Fruit fly (Drosophila melanogaster) whole organism, wandering third instar larva: ENCODE data around the gene CG13239.

Source experiments
- Abd-B ChIP-seq: fragments of >200 bp; optimal IDR thresholded peaks from 2 replicates; lab custom pipeline; 2017; ENCODE audit warnings: missing biosample characterization, missing genetic modification characterization
- CG32264 ChIP-seq: fragments of 200-800 bp; sonication (Bioruptor generic); optimal IDR thresholded peaks from 2 replicates; lab custom pipeline; 2016; ENCODE audit warnings: missing biosample characterization, missing genetic modification characterization
- CG9705 ChIP-seq: fragments of 200-800 bp; sonication (Bioruptor generic); optimal IDR thresholded peaks from 2 replicates; lab custom pipeline; 2018; ENCODE audit warnings: missing biosample characterization, mild to moderate bottlenecking, missing genetic modification characterization
- CrebA ChIP-seq: fragments of 200-800 bp; sonication (Bioruptor generic); optimal IDR thresholded peaks from 2 replicates; lab custom pipeline; 2016; ENCODE audit warnings: missing biosample characterization, mild to moderate bottlenecking, missing genetic modification characterization, borderline replicate concordance
- Dfd ChIP-seq: fragments of >200 bp; optimal IDR thresholded peaks from 2 replicates; lab custom pipeline; 2017; ENCODE audit warnings: missing biosample characterization, missing genetic modification characterization
- Dif ChIP-seq: fragments of 200-275, 200-300 bp; sonication (Bioruptor generic); optimal IDR thresholded peaks from 2 replicates; lab custom pipeline; 2018; ENCODE audit warnings: missing biosample characterization, missing genetic modification characterization; ENCODE audit not compliant: partially characterized antibody
- GATAd ChIP-seq: sonication (Bioruptor generic); optimal IDR thresholded peaks from 2 replicates; lab custom pipeline; 2016; ENCODE audit warnings: missing biosample characterization, missing genetic modification characterization
- HLH106 ChIP-seq: fragments of 200-800 bp; optimal IDR thresholded peaks from 3 replicates; lab custom pipeline; 2019; ENCODE audit warnings: missing biosample characterization, mild to moderate bottlenecking, missing genetic modification characterization, moderate library complexity
- Hnf4 ChIP-seq: fragments of 200-800 bp; sonication (Bioruptor generic); optimal IDR thresholded peaks from 2 replicates; lab custom pipeline; 2016; ENCODE audit warnings: missing biosample characterization, mild to moderate bottlenecking, missing genetic modification characterization
- Hr78 ChIP-seq: fragments of >200 bp; optimal IDR thresholded peaks from 2 replicates; lab custom pipeline; 2017; ENCODE audit warnings: missing biosample characterization, missing genetic modification characterization
- Hr83 ChIP-seq: fragments of 200-300 bp; sonication (Bioruptor generic); optimal IDR thresholded peaks from 2 replicates; lab custom pipeline; 2016; ENCODE audit warnings: missing biosample characterization, mild to moderate bottlenecking, missing genetic modification characterization, moderate library complexity; ENCODE audit not compliant: poor library complexity, severe bottlenecking
- Jra ChIP-seq: sonication (Bioruptor generic); optimal IDR thresholded peaks from 2 replicates; lab custom pipeline; 2016; ENCODE audit warnings: missing biosample characterization, missing genetic modification characterization
- Mio ChIP-seq: sonication (Bioruptor generic); optimal IDR thresholded peaks from 2 replicates; lab custom pipeline; 2016; ENCODE audit warnings: missing biosample characterization, missing genetic modification characterization
- Myc ChIP-seq: fragments of >200 bp; optimal IDR thresholded peaks from 2 replicates; lab custom pipeline; 2017
- N ChIP-seq: fragments of >200 bp; optimal IDR thresholded peaks from 2 replicates; lab custom pipeline; 2018; ENCODE audit warnings: missing biosample characterization, missing external identifiers, missing genetic modification characterization
- OdsH ChIP-seq: fragments of 200-800 bp; sonication (Bioruptor generic); optimal IDR thresholded peaks from 2 replicates; lab custom pipeline; 2016; ENCODE audit warnings: missing biosample characterization, mild to moderate bottlenecking, missing genetic modification characterization
- Rel ChIP-seq, 2 experiments: fragments of 200-800 bp; sonication (Bioruptor generic) in 1 of 2; optimal IDR thresholded peaks; 2 replicates in 1 of 2; 3 replicates in 1 of 2; lab custom pipeline; 2016 to 2019; ENCODE audit warnings: mild to moderate bottlenecking in 2 of 2, missing biosample characterization in 2 of 2, missing genetic modification characterization in 2 of 2, moderate library complexity in 1 of 2
- Sp1 ChIP-seq: fragments of 200-800 bp; sonication (Bioruptor generic); optimal IDR thresholded peaks from 3 replicates; lab custom pipeline; 2019; ENCODE audit warnings: missing biosample characterization, mild to moderate bottlenecking, missing genetic modification characterization, moderate library complexity
- br ChIP-seq: fragments of 200-800 bp; sonication (Bioruptor generic); optimal IDR thresholded peaks from 2 replicates; lab custom pipeline; 2016; ENCODE audit warnings: missing biosample characterization, missing genetic modification characterization
- brk ChIP-seq: fragments of 200-800 bp; sonication (Bioruptor generic); optimal IDR thresholded peaks from 2 replicates; lab custom pipeline; 2016; ENCODE audit warnings: missing biosample characterization, mild to moderate bottlenecking, missing genetic modification characterization
- dl ChIP-seq, 2 experiments: fragments of 175-275, 200-275 bp in 1 of 2; fragments of 200-275 bp in 1 of 2; sonication (Bioruptor generic); optimal IDR thresholded peaks; lab custom pipeline; 2018; ENCODE audit warnings: mild to moderate bottlenecking in 2 of 2, missing biosample characterization in 2 of 2, missing genetic modification characterization in 2 of 2, moderate library complexity in 2 of 2; ENCODE audit not compliant: partially characterized antibody in 2 of 2, insufficient read depth in 1 of 2
- dmrt93B ChIP-seq: fragments of 200-800 bp; sonication (Bioruptor generic); optimal IDR thresholded peaks from 2 replicates; lab custom pipeline; 2018; ENCODE audit warnings: missing biosample characterization, mild to moderate bottlenecking, missing genetic modification characterization
- dsf ChIP-seq: sonication (Bioruptor generic); optimal IDR thresholded peaks from 2 replicates; lab custom pipeline; 2016; ENCODE audit warnings: missing biosample characterization, missing genetic modification characterization, borderline replicate concordance
- ey ChIP-seq: fragments of 200-800 bp; sonication (Bioruptor generic); optimal IDR thresholded peaks from 2 replicates; lab custom pipeline; 2016; ENCODE audit warnings: missing biosample characterization, missing genetic modification characterization
- foxo ChIP-seq, 2 experiments: fragments of 200-800 bp; sonication (Bioruptor generic); optimal IDR thresholded peaks; 2 replicates in 1 of 2; 3 replicates in 1 of 2; lab custom pipeline; 2016 to 2017; ENCODE audit warnings: missing biosample characterization in 2 of 2, missing genetic modification characterization in 2 of 2
- fru ChIP-seq: fragments of 200-800 bp; sonication (Bioruptor generic); optimal IDR thresholded peaks from 3 replicates; lab custom pipeline; 2016; ENCODE audit warnings: missing biosample characterization, mild to moderate bottlenecking, missing genetic modification characterization
- h ChIP-seq: fragments of 200-800 bp; sonication (Bioruptor generic); optimal IDR thresholded peaks from 3 replicates; lab custom pipeline; 2016; ENCODE audit warnings: missing biosample characterization, mild to moderate bottlenecking, missing genetic modification characterization
- jim ChIP-seq: fragments of 175-275, 200-325 bp; sonication (Bioruptor generic); optimal IDR thresholded peaks from 2 replicates; lab custom pipeline; 2016; ENCODE audit warnings: missing biosample characterization, mild to moderate bottlenecking, missing genetic modification characterization
- lola ChIP-seq: fragments of >200 bp; optimal IDR thresholded peaks from 2 replicates; lab custom pipeline; 2017; ENCODE audit warnings: missing biosample characterization, missing genetic modification characterization
- pan ChIP-seq: fragments of >200 bp; optimal IDR thresholded peaks from 2 replicates; lab custom pipeline; 2017
- psq ChIP-seq: fragments of 200-800 bp; sonication (Bioruptor generic); optimal IDR thresholded peaks from 3 replicates; lab custom pipeline; 2017; ENCODE audit warnings: missing biosample characterization, mild to moderate bottlenecking, missing genetic modification characterization, moderate library complexity
- rgr ChIP-seq: fragments of 200-800 bp; sonication (Bioruptor generic); optimal IDR thresholded peaks from 3 replicates; lab custom pipeline; 2016; ENCODE audit warnings: missing biosample characterization, mild to moderate bottlenecking, missing genetic modification characterization
- sage ChIP-seq: fragments of 200-800 bp; sonication (Bioruptor generic); optimal IDR thresholded peaks from 2 replicates; lab custom pipeline; 2016; ENCODE audit warnings: missing biosample characterization, mild to moderate bottlenecking, missing genetic modification characterization
- sv ChIP-seq: fragments of 200-800 bp; sonication (Bioruptor generic); optimal IDR thresholded peaks from 3 replicates; lab custom pipeline; 2016; ENCODE audit warnings: missing biosample characterization, missing genetic modification characterization
- tai ChIP-seq: sonication (Bioruptor generic); optimal IDR thresholded peaks from 2 replicates; lab custom pipeline; 2016; ENCODE audit warnings: missing biosample characterization, missing genetic modification characterization
- usp ChIP-seq: fragments of >200 bp; optimal IDR thresholded peaks from 2 replicates; lab custom pipeline; 2017; ENCODE audit warnings: missing biosample characterization, missing genetic modification characterization
- woc ChIP-seq: sonication (Bioruptor generic); optimal IDR thresholded peaks from 2 replicates; lab custom pipeline; 2016; ENCODE audit warnings: missing biosample characterization, mild to moderate bottlenecking, missing genetic modification characterization

CG13239 gene

DNA sequence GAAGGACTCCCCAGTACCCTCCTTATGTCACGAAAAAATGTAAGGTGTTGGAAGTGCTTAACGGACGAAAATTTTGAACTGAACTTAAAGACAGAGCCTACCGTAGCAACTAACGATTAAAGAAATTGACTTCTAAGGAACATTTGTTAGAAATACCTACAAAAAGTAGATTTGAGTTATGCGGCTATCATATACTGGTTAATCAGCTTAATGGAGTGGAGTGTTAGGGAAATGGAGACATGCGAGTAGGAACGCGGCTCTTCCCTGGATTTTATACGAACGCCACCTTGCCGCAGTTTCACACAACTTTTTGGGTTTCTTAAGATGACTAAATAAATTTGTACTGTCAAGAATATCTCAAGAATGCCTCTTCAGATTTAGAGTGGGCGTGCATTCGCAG is 7.2 kb upstream of the CG13239 start, which contains the start of gene CG32462:
Gene CG32462, minus strand, starts transcription at position 101 of the 400 bp plus-strand sequence.
- TF ChIP-seq h (no peak), rgr (GFP tag; lab: Kevin White, UChicago) (no peak), dsf (GFP tag; lab: Kevin White, UChicago) (no peak), OdsH (GFP tag; lab: Kevin White, UChicago) (no peak), Abd-B (no peak), woc (GFP tag; lab: Kevin White, UChicago) (no peak), Hr78 (GFP tag; lab: Kevin White, UChicago) (no peak), GATAd (no peak), sage (GFP tag; lab: Kevin White, UChicago) (no peak)
- TF ChIP-seq, all 38 proteins: peak for 0

DNA sequence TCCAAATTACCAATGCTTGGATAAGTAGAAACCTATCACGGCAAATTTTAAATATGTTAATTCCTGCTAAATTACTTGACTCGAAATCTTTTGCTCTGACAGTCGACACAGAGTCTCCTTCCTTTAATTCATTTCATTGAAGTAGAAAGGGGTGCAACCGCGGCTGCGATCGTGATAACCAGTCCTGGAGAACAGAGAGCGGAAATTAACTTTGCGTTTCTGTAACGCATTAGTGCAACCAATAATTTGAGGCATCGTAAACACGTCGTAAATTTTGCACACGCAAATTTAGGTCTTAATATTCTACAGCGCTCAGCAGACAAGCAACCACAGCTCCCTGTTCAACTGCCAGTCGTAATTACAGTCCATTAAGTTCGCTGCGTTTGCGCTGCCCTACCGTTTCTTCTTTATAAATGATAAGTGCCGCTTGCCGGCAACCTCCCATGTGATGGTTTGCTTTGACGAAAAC is 4.5 kb upstream of the CG13239 start, which contains the start of gene CG32459:
Gene CG32459, minus strand, starts transcription at position 51 of the 469 bp plus-strand sequence.
- TF ChIP-seq h: no peak
- no peak for TF ChIP-seq Dif (GFP tag; lab: Kevin White, UChicago)
- TF ChIP-seq Abd-B: no peak
- TF ChIP-seq foxo (GFP tag; optimal IDR thresholded peaks at IDR 0.05; lab: Kevin White, UChicago): no peak
- TF ChIP-seq pan (lab: Kevin White, UChicago): no peak
- no peak for TF ChIP-seq Mio (GFP tag; lab: Kevin White, UChicago)
- no peak for TF ChIP-seq Dfd (GFP tag; lab: Kevin White, UChicago)
- no peak for TF ChIP-seq jim

DNA sequence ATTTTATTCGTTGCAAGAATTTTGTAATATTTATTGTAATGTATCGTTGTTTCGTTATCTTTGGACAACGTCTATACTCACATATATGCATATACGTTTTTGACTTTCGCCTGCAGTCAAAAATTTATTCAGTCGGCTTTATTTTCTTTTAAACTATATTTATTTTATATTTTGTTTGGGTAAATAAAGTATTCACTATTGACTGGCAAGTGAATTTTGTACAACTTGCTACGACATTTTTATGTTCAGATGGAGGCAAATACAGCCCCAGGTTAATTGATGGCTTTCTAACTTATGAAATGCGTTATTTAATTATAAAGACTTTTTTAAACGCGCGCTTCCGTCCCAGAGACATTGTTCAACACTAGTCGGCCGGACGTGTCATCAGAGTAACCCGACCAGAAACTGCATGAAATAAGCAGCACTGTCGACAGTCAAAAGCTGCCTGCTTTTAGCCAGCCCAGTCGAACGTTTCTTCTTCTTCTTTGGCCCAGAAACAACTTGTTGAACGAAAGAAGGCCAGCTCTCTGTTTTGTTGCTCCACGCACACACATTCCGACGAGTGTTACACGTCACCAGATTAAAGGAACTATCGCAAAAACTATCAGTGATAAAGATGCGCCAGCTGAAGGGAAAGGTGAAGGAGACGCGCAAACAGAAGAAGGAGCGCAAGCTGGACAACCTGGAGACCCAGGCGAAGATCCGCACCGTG is 2.9 kb downstream of the CG13239 start, which contains the start of gene CG33169:
Gene CG33169, plus strand, starts transcription at position 498 of the 712 bp plus-strand sequence.
- TF ChIP-seq dmrt93B (GFP tag; lab: Kevin White, UChicago) (peak; percentile 82), Rel (GFP tag; optimal IDR thresholded peaks at IDR 0.05; lab: Kevin White, UChicago) (no peak), Rel (tag; optimal IDR thresholded peaks at IDR 0.05; lab: Kevin White, UChicago) (peak; percentile 65), h (peak; percentile 81), CrebA (peak; percentile 81), HLH106 (peak; percentile 79), rgr (GFP tag; lab: Kevin White, UChicago) (peak; percentile 79), Abd-B (no peak), OdsH (GFP tag; lab: Kevin White, UChicago) (peak; percentile 42), Myc (no peak), N (GFP tag; lab: Kevin White, UChicago) (no peak), sv (GFP tag; lab: Kevin White, UChicago) (peak; percentile 78), dsf (GFP tag; lab: Kevin White, UChicago) (no peak), fru (GFP tag; lab: Kevin White, UChicago) (peak; percentile 81), Dif (GFP tag; lab: Kevin White, UChicago) (peak; percentile 100), Sp1 (GFP tag; lab: Kevin White, UChicago) (peak; percentile 62), tai (no peak), GATAd (no peak), CG9705 (GFP tag; lab: Kevin White, UChicago) (peak; percentile 84), jim (peak; percentile 46), Mio (GFP tag; lab: Kevin White, UChicago) (no peak), Hnf4 (GFP tag; lab: Kevin White, UChicago) (peak; percentile 82), lola (GFP tag; lab: Kevin White, UChicago) (no peak), brk (no peak), psq (peak; percentile 67), Jra (GFP tag; lab: Kevin White, UChicago) (peak; percentile 89), Hr83 (GFP tag; lab: Kevin White, UChicago) (peak; percentile 82), pan (lab: Kevin White, UChicago) (no peak), sage (GFP tag; lab: Kevin White, UChicago) (no peak), Dfd (GFP tag; lab: Kevin White, UChicago) (no peak), CG32264 (no peak), ey (GFP tag; lab: Kevin White, UChicago) (peak; percentile 70), woc (GFP tag; lab: Kevin White, UChicago) (no peak), br (GFP tag; lab: Kevin White, UChicago) (peak; percentile 80), usp (GFP tag; lab: Kevin White, UChicago) (no peak), dl (GFP tag; optimal IDR thresholded peaks at IDR 0.05; lab: Kevin White, UChicago; ENCODE audit: insufficient read depth in 1 of 2, partially characterized antibody in 2 of 2) (peak; percentile 89 to 93), Hr78 (GFP tag; lab: Kevin White, UChicago) (no peak), foxo (GFP tag; optimal IDR thresholded peaks at IDR 0.05; lab: Kevin White, UChicago) (peak in 1 of 2 experiments; percentile 81)
